Worm (Caenorhabditis elegans) whole organism, young adult: ENCODE data around the gene srbc-59.

Experiments
- B0019.2 ChIP-seq: fragments of 200-800 bp; sonication (Bioruptor generic); conservative IDR thresholded peaks from 2 replicates; pipeline ENCODE4 v1.3.6; 2022; ENCODE audit warnings: missing genetic modification reagents, missing genetic modification characterization, missing compliant biosample characterization
- B0035.1 ChIP-seq: sonication (generic microtip); optimal IDR thresholded peaks from 2 replicates; lab custom pipeline; 2016; ENCODE audit warnings: missing genetic modification characterization, mild to moderate bottlenecking, missing compliant biosample characterization, missing genotype, missing genetic modification reagents
- B0336.3 ChIP-seq: fragments of 200-800 bp; sonication (Bioruptor generic); IDR thresholded peaks from 2 replicates; pipeline ENCODE4 v1.3.6; 2022; ENCODE audit warnings: missing genetic modification characterization, missing compliant biosample characterization
- C06A6.2 ChIP-seq: fragments of 200-800 bp; sonication (Bioruptor generic); conservative IDR thresholded peaks from 2 replicates; pipeline ENCODE4 v1.3.6; 2022; ENCODE audit warnings: missing genetic modification characterization, missing compliant biosample characterization
- D2030.7 ChIP-seq: fragments of 200-800 bp; sonication (Bioruptor generic); IDR thresholded peaks from 2 replicates; pipeline ENCODE4 v1.3.6; 2022; ENCODE audit warnings: missing genetic modification reagents, missing genetic modification characterization, missing compliant biosample characterization
- F52B5.7 ChIP-seq: sonication (generic microtip); optimal IDR thresholded peaks from 2 replicates; lab custom pipeline; 2016; ENCODE audit warnings: mild to moderate bottlenecking, missing genetic modification characterization, missing compliant biosample characterization
- T26A5.8 ChIP-seq: sonication (generic microtip); optimal IDR thresholded peaks from 2 replicates; lab custom pipeline; 2016; ENCODE audit warnings: missing genetic modification characterization, missing compliant biosample characterization
- Y67H2A.10 ChIP-seq: fragments of 200-800 bp; sonication (Bioruptor generic); conservative IDR thresholded peaks from 2 replicates; pipeline ENCODE4 v1.3.6; 2022; ENCODE audit warnings: missing genetic modification reagents, missing genetic modification characterization, missing compliant biosample characterization
- Y95B8A.8 ChIP-seq: fragments of 200-800 bp; sonication (Bioruptor generic); IDR thresholded peaks from 2 replicates; pipeline ENCODE4 v1.3.6; 2022; ENCODE audit warnings: missing genetic modification reagents, missing genetic modification characterization, missing compliant biosample characterization
- akir-1 ChIP-seq: fragments of 200-800 bp; sonication (Bioruptor generic); optimal IDR thresholded peaks from 2 replicates; lab custom pipeline; 2018; ENCODE audit warnings: mild to moderate bottlenecking, missing genetic modification characterization, moderate library complexity, missing compliant biosample characterization
- attf-3 ChIP-seq: fragments of 200-800 bp; sonication (Bioruptor generic); conservative IDR thresholded peaks from 2 replicates; pipeline ENCODE4 v1.3.6; 2022; ENCODE audit warnings: missing genetic modification reagents, missing genetic modification characterization, missing compliant biosample characterization
- bed-2 ChIP-seq: fragments of 200-800 bp; sonication (Bioruptor generic); IDR thresholded peaks from 2 replicates; pipeline ENCODE4 v1.3.6; 2022; ENCODE audit warnings: missing genetic modification reagents, missing genetic modification characterization, missing compliant biosample characterization
- ceh-58 ChIP-seq: fragments of 200-800 bp; sonication (Bioruptor generic); IDR thresholded peaks from 2 replicates; pipeline ENCODE4 v1.3.6; 2022; ENCODE audit warnings: missing genetic modification characterization, missing compliant biosample characterization
- dox-1 ChIP-seq: fragments of 200-800 bp; sonication (Bioruptor generic); IDR thresholded peaks from 2 replicates; pipeline ENCODE4 v1.3.6; 2022; ENCODE audit warnings: missing genetic modification reagents, missing genetic modification characterization, missing compliant biosample characterization
- egl-44 ChIP-seq: fragments of 200-800 bp; sonication (Bioruptor generic); IDR thresholded peaks from 2 replicates; pipeline ENCODE4 v1.3.6; 2022; ENCODE audit warnings: missing genetic modification reagents, missing genetic modification characterization, missing compliant biosample characterization
- egrh-3 ChIP-seq: fragments of 200-800 bp; sonication (Bioruptor generic); IDR thresholded peaks from 2 replicates; pipeline ENCODE4 v1.3.6; 2022; ENCODE audit warnings: missing genetic modification reagents, missing genetic modification characterization, missing compliant biosample characterization
- ets-4 ChIP-seq: fragments of 200-800 bp; sonication (Bioruptor generic); optimal IDR thresholded peaks from 2 replicates; lab custom pipeline; 2018; ENCODE audit warnings: mild to moderate bottlenecking, missing genetic modification characterization, missing compliant biosample characterization
- gei-17 ChIP-seq: fragments of 200-800 bp; sonication (Bioruptor generic); optimal IDR thresholded peaks from 2 replicates; lab custom pipeline; 2018; ENCODE audit warnings: mild to moderate bottlenecking, missing genetic modification characterization, missing compliant biosample characterization
- hlh-26 ChIP-seq: fragments of 200-800 bp; sonication (Bioruptor generic); conservative IDR thresholded peaks from 2 replicates; pipeline ENCODE4 v1.3.6; 2022; ENCODE audit warnings: missing genetic modification reagents, missing genetic modification characterization, missing compliant biosample characterization
- let-526 ChIP-seq: fragments of 200-800 bp; sonication (Bioruptor generic); IDR thresholded peaks from 2 replicates; pipeline ENCODE4 v1.3.6; 2022; ENCODE audit warnings: missing genetic modification reagents, missing genetic modification characterization, missing compliant biosample characterization
- let-607 ChIP-seq, 2 experiments: fragments of 200-800 bp in 1 of 2; sonication (Bioruptor generic) in 1 of 2; sonication (generic microtip) in 1 of 2; optimal IDR thresholded peaks; 2 replicates each; lab custom pipeline; 2016 to 2018; ENCODE audit warnings: mild to moderate bottlenecking in 2 of 2, missing compliant biosample characterization in 2 of 2, missing genetic modification characterization in 2 of 2, moderate library complexity in 2 of 2, missing genotype in 1 of 2
- lin-35 ChIP-seq, 3 experiments: fragments of 150-350 bp in 2 of 3; sonication (generic microtip) in 1 of 3; optimal IDR thresholded peaks; 2 replicates each; lab custom pipeline; 2014 to 2018; ENCODE audit warnings: missing biosample characterization in 3 of 3, missing genetic modification characterization in 3 of 3, missing genetic modification reagents in 3 of 3
- madf-6 ChIP-seq: fragments of 200-800 bp; sonication (Bioruptor generic); IDR thresholded peaks from 2 replicates; pipeline ENCODE4 v1.3.6; 2022; ENCODE audit warnings: missing genetic modification reagents, missing genetic modification characterization, missing compliant biosample characterization
- mxl-1 ChIP-seq: sonication (generic microtip); optimal IDR thresholded peaks from 2 replicates; lab custom pipeline; 2016; ENCODE audit warnings: missing genetic modification characterization, missing compliant biosample characterization
- nhr-179 ChIP-seq: sonication (generic microtip); optimal IDR thresholded peaks from 2 replicates; lab custom pipeline; 2016; ENCODE audit warnings: mild to moderate bottlenecking, missing genetic modification characterization, missing compliant biosample characterization
- sdz-38 ChIP-seq: sonication (generic microtip); optimal IDR thresholded peaks from 2 replicates; lab custom pipeline; 2016; ENCODE audit warnings: missing genotype, missing genetic modification characterization, missing compliant biosample characterization
- sea-2 ChIP-seq: fragments of 200-800 bp; sonication (Bioruptor generic); IDR thresholded peaks from 2 replicates; pipeline ENCODE4 v1.3.6; 2022; ENCODE audit warnings: missing genetic modification characterization, missing compliant biosample characterization
- snpc-4 ChIP-seq, 5 experiments: fragments of 150-350 bp in 1 of 5; sonication (generic microtip) in 4 of 5; optimal IDR thresholded peaks; 2 replicates each; lab custom pipeline; 2014 to 2018; ENCODE audit warnings: missing genetic modification characterization in 5 of 5, missing biosample characterization in 3 of 5, antibody characterized with exemption in 2 of 5, mild to moderate bottlenecking in 2 of 5, missing compliant biosample characterization in 2 of 5, missing genotype in 2 of 5, moderate library complexity in 2 of 5, missing genetic modification reagents in 1 of 5
- sptf-2 ChIP-seq: fragments of 200-800 bp; sonication (Bioruptor generic); optimal IDR thresholded peaks from 2 replicates; lab custom pipeline; 2018; ENCODE audit warnings: mild to moderate bottlenecking, missing genetic modification characterization, missing compliant biosample characterization
- xnd-1 ChIP-seq: sonication (generic microtip); optimal IDR thresholded peaks from 2 replicates; lab custom pipeline; 2016; ENCODE audit warnings: missing genotype, missing genetic modification reagents, missing genetic modification characterization, missing compliant biosample characterization
- zfh-2 ChIP-seq: fragments of 200-800 bp; sonication (Bioruptor generic); conservative IDR thresholded peaks from 2 replicates; pipeline ENCODE4 v1.3.6; 2022; ENCODE audit warnings: missing genetic modification reagents, missing genetic modification characterization, missing compliant biosample characterization
- ztf-26 ChIP-seq: sonication (generic microtip); optimal IDR thresholded peaks from 2 replicates; lab custom pipeline; 2017; ENCODE audit warnings: missing genetic modification characterization, missing compliant biosample characterization

Gene srbc-59

DNA sequence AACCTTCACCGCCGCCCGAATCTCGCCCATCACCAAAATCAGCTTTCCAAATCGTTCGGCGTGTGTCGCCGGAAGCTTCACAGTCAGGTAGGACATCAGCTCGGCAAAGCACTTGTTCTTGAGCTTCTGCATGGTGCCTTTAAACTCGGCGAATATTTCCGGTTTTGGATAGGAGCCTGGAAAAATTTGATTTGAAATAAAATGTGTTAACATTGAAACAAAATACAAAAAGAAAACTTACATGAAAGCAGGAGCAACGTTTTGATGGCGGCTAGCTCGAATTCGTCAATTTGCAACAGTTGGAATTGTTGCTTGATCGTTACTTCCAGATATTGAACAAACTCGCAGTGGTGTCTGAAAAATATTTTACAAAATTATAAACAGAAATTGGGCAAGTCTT is 24.3 kb downstream of the srbc-59 start:
- no peak for TF ChIP-seq Y67H2A.10
- no peak for TF ChIP-seq sdz-38 (tag; lab: Kevin White, UChicago)

DNA sequence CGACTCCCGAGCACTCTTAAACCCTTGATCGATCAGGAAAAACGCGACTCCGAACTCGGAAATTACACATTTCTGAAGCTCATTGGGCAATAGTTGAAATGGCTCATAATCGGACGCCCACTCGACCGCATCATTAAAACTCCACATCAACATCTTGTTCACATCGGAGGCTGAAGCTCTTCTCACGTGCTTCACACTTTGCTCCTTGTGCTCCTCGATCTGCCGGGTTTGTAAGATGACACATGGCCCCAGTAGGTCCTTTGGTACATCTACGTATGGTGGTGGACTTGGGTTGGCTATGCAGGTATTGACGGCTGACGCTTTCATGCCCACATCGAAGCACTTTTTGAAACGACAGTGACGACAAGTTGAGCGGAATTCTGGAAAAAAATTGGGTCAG is 25.0 kb downstream of the srbc-59 start:
- TF ChIP-seq Y67H2A.10 (no peak), bed-2 (GFP tag; lab: Robert Waterston, UW) (no peak), nhr-179 (no peak)

- no peak for TF ChIP-seq dox-1
- TF ChIP-seq zfh-2 (GFP tag; lab: Robert Waterston, UW), result peak; percentile 38; the same call in 1 of the 2 replicates
- TF ChIP-seq, all 124 proteins: peak for 1
These were observed 26.0 kb downstream of the srbc-59 start, which contains the start of gene nhr-270 for ce11 chrV:804485-804884. Gene nhr-270, minus strand, starts transcription at chrV:804741.

- no peak for TF ChIP-seq Y95B8A.8 (GFP tag; lab: Robert Waterston, UW)
- no peak for TF ChIP-seq lin-35 (GFP tag; optimal IDR thresholded peaks at IDR 0.05; lab: Kevin White, UChicago)
- no peak for TF ChIP-seq sea-2
- no peak for TF ChIP-seq Y67H2A.10
- TF ChIP-seq D2030.7 (GFP tag; lab: Robert Waterston, UW), result no peak
- no peak for TF ChIP-seq ztf-26 (tag; lab: Kevin White, UChicago)
- TF ChIP-seq egl-44 (GFP tag; lab: Robert Waterston, UW), result no peak
- TF ChIP-seq T26A5.8 (tag; lab: Kevin White, UChicago), result no peak
- TF ChIP-seq sptf-2 (GFP tag; lab: Kevin White, UChicago), result no peak
- TF ChIP-seq zfh-2 (GFP tag; lab: Robert Waterston, UW), result no peak
- no peak for TF ChIP-seq hlh-26
- TF ChIP-seq akir-1 (GFP tag; lab: Kevin White, UChicago), result no peak
- no peak for TF ChIP-seq let-526 (GFP tag; lab: Robert Waterston, UW)
- TF ChIP-seq snpc-4 (GFP tag; optimal IDR thresholded peaks at IDR 0.05; lab: Kevin White, UChicago), result no peak
- TF ChIP-seq snpc-4 (tag; optimal IDR thresholded peaks at IDR 0.05; lab: Kevin White, UChicago), result no peak
- no peak for TF ChIP-seq B0336.3 (GFP tag; lab: Robert Waterston, UW)
- TF ChIP-seq ets-4, result no peak
- no peak for TF ChIP-seq madf-6
These were observed 29.8 kb downstream of the srbc-59 start for ce11 chrV:808260-808659.

- no peak for TF ChIP-seq madf-6
- TF ChIP-seq F52B5.7 (tag; lab: Kevin White, UChicago), result no peak
- no peak for TF ChIP-seq xnd-1 (tag; lab: Kevin White, UChicago)
- TF ChIP-seq attf-3 (GFP tag; lab: Robert Waterston, UW), result no peak
- no peak for TF ChIP-seq ceh-58 (GFP tag; lab: Robert Waterston, UW)
- no peak for TF ChIP-seq C06A6.2
- TF ChIP-seq mxl-1 (tag; lab: Kevin White, UChicago), result no peak
- no peak for TF ChIP-seq snpc-4 (GFP tag; optimal IDR thresholded peaks at IDR 0.05; lab: Kevin White, UChicago)
- TF ChIP-seq snpc-4 (tag; optimal IDR thresholded peaks at IDR 0.05; lab: Kevin White, UChicago), result no peak
- no peak for TF ChIP-seq gei-17 (GFP tag; lab: Kevin White, UChicago)
- no peak for TF ChIP-seq D2030.7 (GFP tag; lab: Robert Waterston, UW)
- TF ChIP-seq let-607 (tag; optimal IDR thresholded peaks at IDR 0.05; lab: Kevin White, UChicago), result no peak
- no peak for TF ChIP-seq B0019.2 (GFP tag; lab: Robert Waterston, UW)
- no peak for TF ChIP-seq egrh-3 (GFP tag; lab: Robert Waterston, UW)
- no peak for TF ChIP-seq B0035.1 (tag; lab: Kevin White, UChicago)
These were observed 31.9 kb downstream of the srbc-59 start, which contains the start of gene R13D11.4 for ce11 chrV:810281-810862. Gene R13D11.4, plus strand, starts transcription at chrV:810812.
